Fruit fly (Drosophila melanogaster): Measurements from ENCODE around the gene a6.

Gene a6

DNA sequence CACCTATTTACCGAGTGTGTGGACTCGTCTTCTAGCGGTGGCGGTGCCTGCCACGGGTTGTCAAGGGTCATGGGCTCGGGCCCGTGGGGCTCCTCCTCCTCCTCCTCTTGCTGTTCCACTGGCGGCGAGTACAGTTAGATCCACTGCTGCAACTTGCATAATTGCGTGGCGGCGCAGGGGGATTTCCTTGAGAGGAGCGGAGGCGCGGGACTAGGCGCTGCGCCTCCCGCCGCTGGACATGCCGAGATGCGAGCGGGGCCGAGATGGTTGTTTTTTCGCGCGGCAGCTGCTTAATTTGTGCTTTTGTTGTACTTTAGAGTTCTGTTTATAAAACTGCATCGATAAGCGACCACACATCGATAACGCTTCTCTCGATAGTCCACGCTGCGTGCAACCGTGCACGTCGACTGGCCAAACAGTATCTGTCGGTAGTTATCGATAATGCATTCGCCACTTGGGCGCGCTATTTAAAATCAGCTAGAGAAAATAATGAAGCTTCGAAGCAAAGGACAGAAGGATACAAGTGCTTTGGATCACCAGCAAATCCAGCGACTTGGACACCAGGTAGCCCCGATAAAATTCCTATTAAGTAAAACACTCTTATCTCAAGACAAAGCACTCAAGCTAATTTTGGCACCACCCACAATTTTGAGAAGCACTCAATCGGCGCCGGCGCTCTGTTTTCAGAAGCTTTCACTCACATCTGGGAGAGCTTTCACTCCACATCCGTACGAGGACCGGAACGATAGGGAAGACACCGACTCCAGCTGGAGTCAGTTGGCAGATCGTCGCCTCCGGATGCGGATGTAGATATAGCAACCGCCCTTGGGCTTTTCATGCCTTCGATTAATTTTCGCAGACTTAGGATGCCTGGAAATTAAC lies at the start of gene a6 (continued):
- TF ChIP-seq ac (GFP tag; optimal IDR thresholded peaks at IDR 0.05), result no peak
- no peak for TF ChIP-seq Lim3 (GFP tag; IDR thresholded peaks at IDR 0.05)
- no peak for TF ChIP-seq CG10654 (GFP tag; optimal IDR thresholded peaks at IDR 0.05)
- no peak for TF ChIP-seq jumu (GFP tag; optimal IDR thresholded peaks at IDR 0.05)
- TF ChIP-seq tx (GFP tag; optimal IDR thresholded peaks at IDR 0.05), result no peak
- TF ChIP-seq CG4404 (GFP tag; IDR thresholded peaks at IDR 0.05), result no peak
- TF ChIP-seq Kr (GFP tag; optimal IDR thresholded peaks at IDR 0.05), result no peak
- peak; percentile 96 for TF ChIP-seq HLH4C (GFP tag; IDR thresholded peaks at IDR 0.05; ENCODE audit: partially characterized antibody)
- TF ChIP-seq dimm (GFP tag; IDR thresholded peaks at IDR 0.05), result no peak
- no peak for TF ChIP-seq NFAT (GFP tag; IDR thresholded peaks at IDR 0.05)
- no peak for TF ChIP-seq CG1602 (GFP tag; optimal IDR thresholded peaks at IDR 0.05)
- peak; percentile 91 for TF ChIP-seq ato (GFP tag; IDR thresholded peaks at IDR 0.05; ENCODE audit: partially characterized antibody)
- TF ChIP-seq slp2 (GFP tag; optimal IDR thresholded peaks at IDR 0.05), result no peak
- peak; percentile 91 for TF ChIP-seq stwl (tag; optimal IDR thresholded peaks at IDR 0.05)
- peak; percentile 98 for TF ChIP-seq chinmo (GFP tag; IDR thresholded peaks at IDR 0.05; ENCODE audit: partially characterized antibody)
- TF ChIP-seq HLHmδ (GFP tag; optimal IDR thresholded peaks at IDR 0.05), result no peak
- TF ChIP-seq tap (tag; optimal IDR thresholded peaks at IDR 0.05), result peak; percentile 6
- no peak for TF ChIP-seq CG12071 (GFP tag; optimal IDR thresholded peaks at IDR 0.05)
- no peak for TF ChIP-seq BtbVII (GFP tag; optimal IDR thresholded peaks at IDR 0.05)
- no peak for TF ChIP-seq ems (GFP tag; optimal IDR thresholded peaks at IDR 0.05)
- TF ChIP-seq Tbp (GFP tag; optimal IDR thresholded peaks at IDR 0.05), result no peak
- TF ChIP-seq C15 (GFP tag; IDR thresholded peaks at IDR 0.05), result no peak
- TF ChIP-seq corto (GFP tag; optimal IDR thresholded peaks at IDR 0.05), result no peak
- TF ChIP-seq Scr (GFP tag; IDR thresholded peaks at IDR 0.05; ENCODE audit: partially characterized antibody), result peak; percentile 82
- no peak for TF ChIP-seq Hr78 (GFP tag; optimal IDR thresholded peaks at IDR 0.05)
- TF ChIP-seq pho (GFP tag; optimal IDR thresholded peaks at IDR 0.05), result no peak
- TF ChIP-seq CG8924 (tag; optimal IDR thresholded peaks at IDR 0.05), result no peak
- TF ChIP-seq CG17385 (GFP tag; optimal IDR thresholded peaks at IDR 0.05), result no peak
- TF ChIP-seq wek (GFP tag; optimal IDR thresholded peaks at IDR 0.05), result no peak
- TF ChIP-seq CG10431 (GFP tag; optimal IDR thresholded peaks at IDR 0.05), result no peak
- no peak for TF ChIP-seq CG17328 (GFP tag; IDR thresholded peaks at IDR 0.05)
- TF ChIP-seq nmo (GFP tag; optimal IDR thresholded peaks at IDR 0.05), result peak; percentile 16
- no peak for TF ChIP-seq CG14050 (GFP tag; IDR thresholded peaks at IDR 0.05)
- no peak for TF ChIP-seq CG31224 (GFP tag; IDR thresholded peaks at IDR 0.05)
- no peak for TF ChIP-seq twi (tag; optimal IDR thresholded peaks at IDR 0.05)
- TF ChIP-seq CG17359 (tag; optimal IDR thresholded peaks at IDR 0.05), result no peak
- TF ChIP-seq CG16813 (GFP tag; IDR thresholded peaks at IDR 0.05; ENCODE audit: partially characterized antibody), result peak; percentile 88
- no peak for TF ChIP-seq grn (GFP tag; optimal IDR thresholded peaks at IDR 0.05)
- peak; percentile 21 for TF ChIP-seq phol (tag; optimal IDR thresholded peaks at IDR 0.05)
- no peak for TF ChIP-seq CG7745 (tag; optimal IDR thresholded peaks at IDR 0.05)
- no peak for TF ChIP-seq Drgx (GFP tag; IDR thresholded peaks at IDR 0.05)
- no peak for TF ChIP-seq Dbx (GFP tag; IDR thresholded peaks at IDR 0.05)
- TF ChIP-seq Adf1 (GFP tag; IDR thresholded peaks at IDR 0.05), result no peak
- TF ChIP-seq HmgD (GFP tag; optimal IDR thresholded peaks at IDR 0.05), result no peak
- TF ChIP-seq cad (GFP tag; optimal IDR thresholded peaks at IDR 0.05), result no peak
- TF ChIP-seq kay (GFP tag; optimal IDR thresholded peaks at IDR 0.05), result no peak
- peak; percentile 16 for TF ChIP-seq CG17829 (tag; optimal IDR thresholded peaks at IDR 0.05)
- no peak for TF ChIP-seq ci (GFP tag; IDR thresholded peaks at IDR 0.05)
- TF ChIP-seq Stat92E (GFP tag; optimal IDR thresholded peaks at IDR 0.05), result no peak
